Worm (Caenorhabditis elegans): ENCODE results near the gene C14C6.5.

C14C6.5 gene

DNA sequence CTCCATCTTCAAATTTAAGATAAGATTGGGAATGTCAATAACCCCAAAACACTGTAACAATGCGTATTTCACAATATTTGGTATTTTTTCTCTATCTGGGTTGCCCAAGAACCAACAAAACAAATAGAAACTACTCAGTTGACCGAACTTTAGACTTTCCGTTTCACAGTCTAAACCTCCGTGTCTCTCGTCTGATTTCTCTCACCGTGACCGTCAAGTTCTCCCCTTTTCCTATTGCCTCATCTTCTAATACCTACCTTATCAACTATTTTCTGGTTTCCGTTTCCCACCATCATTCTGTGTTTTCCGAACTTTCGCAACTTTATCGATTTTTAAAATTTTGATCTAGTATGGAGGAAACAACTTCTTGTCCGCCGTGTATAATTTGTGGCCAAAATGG is 42.1 kb upstream of the C14C6.5 start, which contains the start of gene nhr-131:
Gene nhr-131, plus strand, starts transcription at position 87 of the 400 bp plus-strand sequence.
- TF ChIP-seq blmp-1 (tag; optimal IDR thresholded peaks at IDR 0.05) (no peak), ham-2 (GFP tag; optimal IDR thresholded peaks at IDR 0.05) (no peak), cnd-1 (tag; optimal IDR thresholded peaks at IDR 0.05) (no peak), flh-1 (GFP tag; optimal IDR thresholded peaks at IDR 0.05) (no peak), snpc-4 (tag; optimal IDR thresholded peaks at IDR 0.05) (no peak), sptf-1 (tag; optimal IDR thresholded peaks at IDR 0.05) (no peak), tbx-8 (GFP tag; optimal IDR thresholded peaks at IDR 0.05) (no peak), drap-1 (GFP tag; optimal IDR thresholded peaks at IDR 0.05) (no peak), mab-5 (tag; optimal IDR thresholded peaks at IDR 0.05) (no peak), M03D4.4 (tag; optimal IDR thresholded peaks at IDR 0.05) (no peak), elt-1 (tag; optimal IDR thresholded peaks at IDR 0.05; ENCODE audit: borderline replicate concordance, insufficient read depth) (no peak), nhr-12 (tag; optimal IDR thresholded peaks at IDR 0.05) (no peak), ceh-39 (tag; optimal IDR thresholded peaks at IDR 0.05) (no peak), unc-39 (tag; optimal IDR thresholded peaks at IDR 0.05) (no peak)

- TF ChIP-seq nhr-12 (tag; optimal IDR thresholded peaks at IDR 0.05) (no peak), nhr-237 (tag; optimal IDR thresholded peaks at IDR 0.05) (no peak), unc-62 (GFP tag; optimal IDR thresholded peaks at IDR 0.05) (no peak), elt-1 (tag; optimal IDR thresholded peaks at IDR 0.05; ENCODE audit: borderline replicate concordance, insufficient read depth) (no peak), snpc-4 (tag; optimal IDR thresholded peaks at IDR 0.05) (no peak), mab-5 (tag; optimal IDR thresholded peaks at IDR 0.05) (no peak), sem-2 (GFP tag; optimal IDR thresholded peaks at IDR 0.05) (no peak), sptf-1 (tag; optimal IDR thresholded peaks at IDR 0.05) (no peak), unc-39 (tag; optimal IDR thresholded peaks at IDR 0.05) (no peak), ceh-39 (tag; optimal IDR thresholded peaks at IDR 0.05) (no peak), nhr-28 (tag; optimal IDR thresholded peaks at IDR 0.05) (no peak), elt-3 (tag; optimal IDR thresholded peaks at IDR 0.05) (no peak), pha-4 (tag; optimal IDR thresholded peaks at IDR 0.05) (no peak), hlh-1 (tag; optimal IDR thresholded peaks at IDR 0.05) (no peak)
Measured at ce11 chrV:497399-497798, 39.0 kb upstream of the C14C6.5 start, which contains the start of gene T01G6.1. Gene T01G6.1, plus strand, starts transcription at chrV:497699.

- TF ChIP-seq hlh-1 (tag; optimal IDR thresholded peaks at IDR 0.05) (no peak), blmp-1 (tag; optimal IDR thresholded peaks at IDR 0.05) (no peak), mls-2 (tag; optimal IDR thresholded peaks at IDR 0.05) (no peak), tbx-8 (GFP tag; optimal IDR thresholded peaks at IDR 0.05) (no peak), nhr-76 (tag; optimal IDR thresholded peaks at IDR 0.05) (no peak)
Measured at ce11 chrV:500535-500934, 35.9 kb upstream of the C14C6.5 start.

ce11 chrV:501230-501629 is 35.2 kb upstream of the C14C6.5 start, which contains the start of gene str-256:
Gene str-256, minus strand, starts transcription at chrV:501330.
- TF ChIP-seq unc-120 (tag; optimal IDR thresholded peaks at IDR 0.05; ENCODE audit: poor library complexity, severe bottlenecking) (no peak), ztf-11 (tag; optimal IDR thresholded peaks at IDR 0.05) (no peak), ceh-43 (GFP tag; optimal IDR thresholded peaks at IDR 0.05) (no peak), lsy-2 (tag; optimal IDR thresholded peaks at IDR 0.05) (no peak), lin-13 (tag; optimal IDR thresholded peaks at IDR 0.05) (no peak), blmp-1 (tag; optimal IDR thresholded peaks at IDR 0.05) (no peak), hlh-1 (tag; optimal IDR thresholded peaks at IDR 0.05) (no peak), zip-8 (tag; optimal IDR thresholded peaks at IDR 0.05) (no peak)

DNA sequence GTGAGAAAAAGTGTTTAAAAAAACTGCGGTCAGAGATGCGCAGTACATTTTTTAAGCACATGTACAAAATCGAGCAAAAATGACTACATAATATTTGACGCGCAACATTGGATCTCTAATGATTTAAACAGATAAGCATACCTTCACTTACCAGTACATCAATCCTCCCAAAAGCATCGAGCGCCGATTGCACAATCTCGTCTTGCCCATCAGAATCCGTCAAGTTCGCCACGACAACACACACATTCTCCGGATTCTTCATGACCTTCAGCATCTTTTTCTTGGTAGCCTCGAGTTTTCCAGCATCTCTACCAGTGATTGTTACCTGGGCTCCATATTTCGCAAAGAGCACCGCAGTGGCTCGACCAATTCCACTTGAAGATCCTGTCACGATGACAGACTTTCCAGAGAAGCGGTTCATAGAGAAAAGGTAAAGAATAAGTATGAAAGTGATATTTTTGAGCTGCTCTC is 33.6 kb upstream of the C14C6.5 start, which contains the start of gene T01G6.10:
Gene T01G6.10, minus strand, starts transcription at position 421 of the 471 bp plus-strand sequence.
- no peak for TF ChIP-seq elt-1 (tag; optimal IDR thresholded peaks at IDR 0.05; ENCODE audit: borderline replicate concordance, insufficient read depth)
- TF ChIP-seq unc-62 (GFP tag; optimal IDR thresholded peaks at IDR 0.05) = no peak
- no peak for TF ChIP-seq zip-8 (tag; optimal IDR thresholded peaks at IDR 0.05)
- no peak for TF ChIP-seq ceh-83 (GFP tag; optimal IDR thresholded peaks at IDR 0.05)
- TF ChIP-seq mls-2 (tag; optimal IDR thresholded peaks at IDR 0.05) = no peak
- no peak for TF ChIP-seq mab-5 (tag; optimal IDR thresholded peaks at IDR 0.05)
- no peak for TF ChIP-seq bed-3 (GFP tag; optimal IDR thresholded peaks at IDR 0.05)
- no peak for TF ChIP-seq cnd-1 (tag; optimal IDR thresholded peaks at IDR 0.05)
- no peak for TF ChIP-seq ham-2 (GFP tag; optimal IDR thresholded peaks at IDR 0.05)
- TF ChIP-seq unc-39 (tag; optimal IDR thresholded peaks at IDR 0.05) = no peak
- TF ChIP-seq flh-1 (GFP tag; optimal IDR thresholded peaks at IDR 0.05) = no peak
- no peak for TF ChIP-seq nhr-237 (tag; optimal IDR thresholded peaks at IDR 0.05)
- TF ChIP-seq nhr-2 (tag; optimal IDR thresholded peaks at IDR 0.05) = no peak
- TF ChIP-seq unc-120 (tag; optimal IDR thresholded peaks at IDR 0.05; ENCODE audit: poor library complexity, severe bottlenecking) = no peak
- TF ChIP-seq snpc-4 (tag; optimal IDR thresholded peaks at IDR 0.05) = no peak
- TF ChIP-seq sem-2 (GFP tag; optimal IDR thresholded peaks at IDR 0.05) = no peak
- TF ChIP-seq nhr-12 (tag; optimal IDR thresholded peaks at IDR 0.05) = no peak
- no peak for TF ChIP-seq lsy-2 (tag; optimal IDR thresholded peaks at IDR 0.05)
- TF ChIP-seq nhr-28 (tag; optimal IDR thresholded peaks at IDR 0.05) = no peak
- no peak for TF ChIP-seq sptf-1 (tag; optimal IDR thresholded peaks at IDR 0.05)
